Worm (Caenorhabditis elegans) whole organism, L2 larva: ENCODE data around the gene F31F6.1.

ENCODE experiments used
- aly-2 ChIP-seq: fragments of 150-350 bp; optimal IDR thresholded peaks from 2 replicates; lab custom pipeline; 2014; ENCODE audit warnings: missing biosample characterization, missing genetic modification characterization
- ama-1 ChIP-seq: fragments of 150-350 bp; optimal IDR thresholded peaks from 2 replicates; lab custom pipeline; 2018; ENCODE audit warnings: inconsistent platforms
- ceh-16 ChIP-seq: fragments of 150-350 bp; optimal IDR thresholded peaks from 2 replicates; lab custom pipeline; 2014; ENCODE audit warnings: missing biosample characterization, missing genetic modification characterization
- egl-27 ChIP-seq: sonication (generic microtip); optimal IDR thresholded peaks from 3 replicates; lab custom pipeline; 2017; ENCODE audit warnings: missing biosample characterization, missing genetic modification reagents, missing genetic modification characterization
- lin-39 ChIP-seq: fragments of 150-350 bp; optimal IDR thresholded peaks from 2 replicates; lab custom pipeline; 2014; ENCODE audit warnings: missing biosample characterization, missing genetic modification reagents, missing genetic modification characterization
- mab-5 ChIP-seq: fragments of 150-350 bp; optimal IDR thresholded peaks from 2 replicates; lab custom pipeline; 2014; ENCODE audit warnings: missing biosample characterization, missing genetic modification characterization
- nhr-11 ChIP-seq: fragments of 150-350 bp; optimal IDR thresholded peaks from 2 replicates; lab custom pipeline; 2014; ENCODE audit warnings: missing biosample characterization, missing genetic modification characterization
- nhr-129 ChIP-seq: fragments of 150-350 bp; optimal IDR thresholded peaks from 2 replicates; lab custom pipeline; 2014; ENCODE audit warnings: missing biosample characterization, missing genetic modification characterization
- skn-1 ChIP-seq: sonication (generic microtip); optimal IDR thresholded peaks from 2 replicates; lab custom pipeline; 2017; ENCODE audit warnings: missing biosample characterization, missing genetic modification characterization
- snpc-4 ChIP-seq: fragments of 150-350 bp; optimal IDR thresholded peaks from 2 replicates; lab custom pipeline; 2014; ENCODE audit warnings: missing biosample characterization, missing genetic modification characterization
- unc-39 ChIP-seq: fragments of 150-350 bp; optimal IDR thresholded peaks from 2 replicates; lab custom pipeline; 2014; ENCODE audit warnings: missing biosample characterization, missing genetic modification characterization
- unc-55 ChIP-seq: fragments of 150-350 bp; sonication (generic microtip); optimal IDR thresholded peaks from 3 replicates; lab custom pipeline; 2014; ENCODE audit warnings: missing biosample characterization, missing genetic modification reagents, missing genetic modification characterization
- zag-1 ChIP-seq: fragments of 150-350 bp; optimal IDR thresholded peaks from 2 replicates; lab custom pipeline; 2014; ENCODE audit warnings: missing biosample characterization, missing genetic modification characterization

DNA sequence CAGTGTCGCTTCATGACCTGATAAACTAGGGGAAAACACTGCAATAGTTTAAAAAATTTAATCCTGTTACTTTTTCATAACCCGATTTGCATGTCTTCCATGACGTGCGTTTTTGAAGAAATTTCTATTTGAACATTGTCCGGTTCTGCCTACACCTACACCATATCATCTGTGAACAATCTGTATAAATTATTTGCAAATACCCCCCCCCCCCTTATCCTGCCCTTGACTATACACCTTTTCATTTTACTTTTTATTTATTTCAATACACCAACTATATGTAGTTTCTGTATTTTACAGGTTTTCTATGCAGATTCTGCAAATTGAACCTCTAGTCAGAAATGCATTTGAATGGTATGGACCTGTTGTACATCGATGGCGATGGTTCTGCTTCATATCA lies 20.1 kb upstream of the F31F6.1 start, which contains the start of gene daf-6:
- no peak for TF ChIP-seq skn-1 (tag; lab: Kevin White, UChicago)
- TF ChIP-seq snpc-4 (tag; lab: Kevin White, UChicago), result no peak
- TF ChIP-seq zag-1 (tag; lab: Kevin White, UChicago), result no peak
- no peak for TF ChIP-seq ceh-16 (tag; lab: Kevin White, UChicago)
- no peak for TF ChIP-seq nhr-129
- no peak for TF ChIP-seq unc-39
- TF ChIP-seq unc-55 (GFP tag; lab: Kevin White, UChicago), result no peak
- no peak for TF ChIP-seq aly-2 (tag; lab: Kevin White, UChicago)
- no peak for TF ChIP-seq ama-1 (lab: Kevin White, UChicago)
- no peak for TF ChIP-seq mab-5 (tag; lab: Kevin White, UChicago)
- no peak for TF ChIP-seq nhr-11
- TF ChIP-seq egl-27 (tag; lab: Kevin White, UChicago), result no peak
- TF ChIP-seq lin-39 (tag; lab: Kevin White, UChicago), result no peak
